Worm (Caenorhabditis elegans) whole organism, mixed stage, embryonic: ENCODE results near the gene unc-30.

Source experiments
- M03D4.4 ChIP-seq: sonication (generic microtip); optimal IDR thresholded peaks from 2 replicates; lab custom pipeline; 2017; ENCODE audit warnings: mild to moderate bottlenecking, missing genetic modification characterization, missing compliant biosample characterization
- bed-3 ChIP-seq: fragments of 200-800 bp; sonication (Bioruptor generic); optimal IDR thresholded peaks from 3 replicates; lab custom pipeline; 2018; ENCODE audit warnings: mild to moderate bottlenecking, missing genetic modification characterization, moderate library complexity, missing compliant biosample characterization
- blmp-1 ChIP-seq: fragments of 150-350 bp; optimal IDR thresholded peaks from 2 replicates; lab custom pipeline; 2014; ENCODE audit warnings: missing biosample characterization, missing genetic modification characterization
- ceh-39 ChIP-seq: fragments of 150-350 bp; optimal IDR thresholded peaks from 2 replicates; lab custom pipeline; 2014; ENCODE audit warnings: missing biosample characterization, missing genetic modification characterization
- ceh-43 ChIP-seq: fragments of 200-800 bp; sonication (Bioruptor generic); optimal IDR thresholded peaks from 2 replicates; lab custom pipeline; 2018; ENCODE audit warnings: mild to moderate bottlenecking, missing genetic modification characterization, moderate library complexity, missing compliant biosample characterization
- ceh-83 ChIP-seq: fragments of 200-800 bp; sonication (Bioruptor generic); optimal IDR thresholded peaks from 2 replicates; lab custom pipeline; 2018; ENCODE audit warnings: mild to moderate bottlenecking, missing genetic modification characterization, missing compliant biosample characterization
- ces-1 ChIP-seq: fragments of 150-350 bp; optimal IDR thresholded peaks from 2 replicates; lab custom pipeline; 2014; ENCODE audit warnings: missing biosample characterization, missing genetic modification reagents, missing genetic modification characterization
- cnd-1 ChIP-seq: fragments of 200-800 bp; sonication (Bioruptor generic); optimal IDR thresholded peaks from 2 replicates; lab custom pipeline; 2018; ENCODE audit warnings: mild to moderate bottlenecking, missing genetic modification characterization, missing compliant biosample characterization
- drap-1 ChIP-seq: fragments of 200-800 bp; sonication (Bioruptor generic); optimal IDR thresholded peaks from 3 replicates; lab custom pipeline; 2018; ENCODE audit warnings: mild to moderate bottlenecking, missing genetic modification characterization, missing compliant biosample characterization
- elt-1 ChIP-seq: sonication (generic microtip); optimal IDR thresholded peaks from 2 replicates; lab custom pipeline; 2017; ENCODE audit warnings: missing genetic modification characterization, mild to moderate bottlenecking, missing compliant biosample characterization, antibody characterized with exemption, moderate library complexity, borderline replicate concordance; ENCODE audit not compliant: insufficient read depth
- elt-3 ChIP-seq: fragments of 150-350 bp; optimal IDR thresholded peaks from 2 replicates; lab custom pipeline; 2014; ENCODE audit warnings: missing biosample characterization, missing genetic modification characterization
- flh-1 ChIP-seq: fragments of 200-800 bp; sonication (Bioruptor generic); optimal IDR thresholded peaks from 2 replicates; lab custom pipeline; 2018; ENCODE audit warnings: mild to moderate bottlenecking, missing genetic modification characterization, moderate library complexity, missing compliant biosample characterization
- ham-2 ChIP-seq: fragments of 200-800 bp; sonication (Bioruptor generic); optimal IDR thresholded peaks from 2 replicates; lab custom pipeline; 2018; ENCODE audit warnings: mild to moderate bottlenecking, missing genetic modification characterization, missing compliant biosample characterization
- hlh-1 ChIP-seq: fragments of 150-350 bp; optimal IDR thresholded peaks from 2 replicates; lab custom pipeline; 2014; ENCODE audit warnings: missing biosample characterization, missing genetic modification reagents, missing genetic modification characterization
- lin-13 ChIP-seq: fragments of 150-350 bp; optimal IDR thresholded peaks from 2 replicates; lab custom pipeline; 2014; ENCODE audit warnings: missing biosample characterization, missing genetic modification characterization
- lin-32 ChIP-seq: fragments of 200-800 bp; sonication (Bioruptor generic); optimal IDR thresholded peaks from 2 replicates; lab custom pipeline; 2018; ENCODE audit warnings: mild to moderate bottlenecking, missing genetic modification characterization, missing compliant biosample characterization
- lsy-2 ChIP-seq: fragments of 150-350 bp; optimal IDR thresholded peaks from 2 replicates; lab custom pipeline; 2014; ENCODE audit warnings: missing biosample characterization, missing genetic modification characterization
- mab-5 ChIP-seq: fragments of 150-350 bp; optimal IDR thresholded peaks from 2 replicates; lab custom pipeline; 2014; ENCODE audit warnings: missing biosample characterization, missing genetic modification characterization
- mep-1 ChIP-seq: fragments of 150-350 bp; optimal IDR thresholded peaks from 2 replicates; lab custom pipeline; 2017; ENCODE audit warnings: missing biosample characterization, missing genetic modification reagents, missing genetic modification characterization, inconsistent platforms
- mls-2 ChIP-seq: sonication (generic microtip); optimal IDR thresholded peaks from 2 replicates; lab custom pipeline; 2016; ENCODE audit warnings: mild to moderate bottlenecking, missing genetic modification characterization, moderate library complexity, missing compliant biosample characterization
- nhr-12 ChIP-seq: fragments of 150-350 bp; optimal IDR thresholded peaks from 2 replicates; lab custom pipeline; 2014; ENCODE audit warnings: missing biosample characterization, missing genetic modification characterization
- nhr-2 ChIP-seq: fragments of 150-350 bp; optimal IDR thresholded peaks from 2 replicates; lab custom pipeline; 2014; ENCODE audit warnings: missing biosample characterization, missing genetic modification characterization
- nhr-237 ChIP-seq: fragments of 150-350 bp; optimal IDR thresholded peaks from 2 replicates; lab custom pipeline; 2014; ENCODE audit warnings: missing biosample characterization, missing genetic modification characterization
- nhr-28 ChIP-seq: fragments of 150-350 bp; optimal IDR thresholded peaks from 2 replicates; lab custom pipeline; 2014; ENCODE audit warnings: missing biosample characterization, missing genetic modification characterization
- nhr-76 ChIP-seq: sonication (generic microtip); optimal IDR thresholded peaks from 2 replicates; lab custom pipeline; 2017; ENCODE audit warnings: missing biosample characterization, missing genetic modification characterization
- pha-4 ChIP-seq: fragments of 150-350 bp; optimal IDR thresholded peaks from 2 replicates; lab custom pipeline; 2018; ENCODE audit warnings: missing biosample characterization, missing genetic modification reagents, missing genetic modification characterization
- sem-2 ChIP-seq: fragments of 200-800 bp; sonication (Bioruptor generic); optimal IDR thresholded peaks from 2 replicates; lab custom pipeline; 2018; ENCODE audit warnings: mild to moderate bottlenecking, missing genetic modification characterization, missing compliant biosample characterization
- snpc-4 ChIP-seq: fragments of 150-350 bp; optimal IDR thresholded peaks from 2 replicates; lab custom pipeline; 2014; ENCODE audit warnings: missing biosample characterization, missing genetic modification characterization
- sptf-1 ChIP-seq: sonication (generic microtip); optimal IDR thresholded peaks from 2 replicates; lab custom pipeline; 2017; ENCODE audit warnings: mild to moderate bottlenecking, missing genetic modification characterization, moderate library complexity, missing compliant biosample characterization
- tbx-8 ChIP-seq: fragments of 200-800 bp; sonication (Bioruptor generic); optimal IDR thresholded peaks from 2 replicates; lab custom pipeline; 2018; ENCODE audit warnings: mild to moderate bottlenecking, missing genetic modification characterization, moderate library complexity, missing compliant biosample characterization
- unc-120 ChIP-seq: sonication (generic microtip); optimal IDR thresholded peaks from 2 replicates; lab custom pipeline; 2017; ENCODE audit warnings: missing genetic modification characterization, missing compliant biosample characterization; ENCODE audit not compliant: poor library complexity, severe bottlenecking
- unc-39 ChIP-seq: fragments of 150-350 bp; optimal IDR thresholded peaks from 2 replicates; lab custom pipeline; 2014; ENCODE audit warnings: missing biosample characterization, missing genetic modification characterization
- unc-62 ChIP-seq: fragments of 150-350 bp; optimal IDR thresholded peaks from 2 replicates; lab custom pipeline; 2014; ENCODE audit warnings: missing biosample characterization, missing genetic modification reagents, missing genetic modification characterization
- zip-8 ChIP-seq: fragments of 150-350 bp; optimal IDR thresholded peaks from 2 replicates; lab custom pipeline; 2014; ENCODE audit warnings: missing biosample characterization, missing genetic modification characterization
- ztf-11 ChIP-seq: fragments of 150-350 bp; optimal IDR thresholded peaks from 2 replicates; lab custom pipeline; 2014; ENCODE audit warnings: missing biosample characterization, missing genetic modification characterization

Gene unc-30

DNA sequence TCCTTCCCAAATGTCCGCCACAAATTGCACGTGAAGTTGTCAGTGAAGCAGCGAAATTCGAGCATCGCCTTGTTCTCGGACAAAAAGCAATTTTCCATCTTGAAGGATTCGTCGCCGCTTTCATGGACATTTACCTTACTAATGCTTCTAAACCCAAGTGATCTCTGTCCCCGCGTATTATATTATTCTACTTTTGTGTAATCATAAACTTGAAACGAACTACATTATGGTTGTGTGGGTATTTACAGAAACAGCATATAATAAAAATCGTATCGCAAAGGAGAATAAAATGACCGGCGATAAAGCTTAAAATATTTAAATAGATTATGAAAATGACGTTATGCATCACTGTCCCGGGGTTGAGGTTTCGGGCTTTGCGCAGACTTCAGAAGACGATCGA, 22.0 kb upstream of the unc-30 start:
- TF ChIP-seq snpc-4 (tag; lab: Kevin White, UChicago) (no peak), hlh-1 (tag; lab: Kevin White, UChicago) (no peak), mls-2 (no peak), lin-13 (tag; lab: Kevin White, UChicago) (no peak), nhr-28 (tag; lab: Kevin White, UChicago) (no peak), ceh-83 (GFP tag; lab: Kevin White, UChicago) (no peak), unc-39 (tag; lab: Kevin White, UChicago) (no peak), nhr-237 (tag; lab: Kevin White, UChicago) (no peak), mab-5 (tag; lab: Kevin White, UChicago) (no peak), unc-62 (GFP tag; lab: Kevin White, UChicago) (no peak), sptf-1 (tag; lab: Kevin White, UChicago) (no peak), flh-1 (GFP tag; lab: Kevin White, UChicago) (no peak), elt-1 (no peak), tbx-8 (GFP tag; lab: Kevin White, UChicago) (no peak), ham-2 (GFP tag; lab: Kevin White, UChicago) (no peak), lsy-2 (no peak), M03D4.4 (tag; lab: Kevin White, UChicago) (no peak), bed-3 (no peak)

DNA sequence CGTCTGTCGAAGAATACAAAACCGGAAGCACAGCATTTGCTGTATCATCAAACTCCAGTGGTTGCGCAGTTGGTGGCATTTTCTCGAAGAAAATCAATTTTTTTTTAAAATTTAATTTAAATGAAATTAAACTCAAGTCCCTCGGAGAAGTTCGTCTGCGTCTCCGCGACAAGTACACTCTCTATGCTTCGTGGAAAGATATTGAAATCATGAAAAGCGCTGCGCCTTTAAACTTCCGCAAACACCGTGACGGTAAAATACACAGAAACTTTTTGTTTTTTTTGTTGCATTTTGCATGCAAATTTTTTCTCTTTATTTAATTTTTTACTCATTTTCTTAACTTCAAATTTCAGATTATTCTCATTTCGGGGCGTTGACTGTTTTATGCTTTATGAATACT, 20.1 kb upstream of the unc-30 start, which contains the start of the genes dli-1, tin-9.2 and exos-4.1:
Gene dli-1 (minus strand): TSS at position 141 of the 400 bp plus-strand sequence.
Gene tin-9.2 (plus strand): TSS at position 344 of the 400 bp plus-strand sequence.
Gene exos-4.1 (plus strand): TSS at position 348 of the 400 bp plus-strand sequence.
- TF ChIP-seq nhr-2 (tag; lab: Kevin White, UChicago) (no peak), nhr-12 (tag; lab: Kevin White, UChicago) (no peak), unc-120 (tag; lab: Kevin White, UChicago) (no peak), lin-32 (GFP tag; lab: Kevin White, UChicago) (no peak), bed-3 (no peak), sptf-1 (tag; lab: Kevin White, UChicago) (no peak), ham-2 (GFP tag; lab: Kevin White, UChicago) (peak; percentile 46), elt-1 (no peak), ces-1 (GFP tag; lab: Kevin White, UChicago) (peak; percentile 99), hlh-1 (tag; lab: Kevin White, UChicago) (peak; percentile 19), drap-1 (GFP tag; lab: Kevin White, UChicago) (no peak), flh-1 (GFP tag; lab: Kevin White, UChicago) (no peak), ceh-43 (GFP tag; lab: Kevin White, UChicago) (no peak), mab-5 (tag; lab: Kevin White, UChicago) (no peak), lsy-2 (peak; percentile 63), mls-2 (no peak), cnd-1 (tag; lab: Kevin White, UChicago) (no peak), M03D4.4 (tag; lab: Kevin White, UChicago) (no peak), pha-4 (tag; lab: Kevin White, UChicago) (peak; percentile 23), ztf-11 (tag; lab: Kevin White, UChicago) (no peak), unc-62 (GFP tag; lab: Kevin White, UChicago) (no peak), sem-2 (GFP tag; lab: Kevin White, UChicago) (no peak), unc-39 (tag; lab: Kevin White, UChicago) (no peak), elt-3 (tag; lab: Kevin White, UChicago) (no peak), snpc-4 (tag; lab: Kevin White, UChicago) (no peak), tbx-8 (GFP tag; lab: Kevin White, UChicago) (no peak), nhr-76 (tag; lab: Kevin White, UChicago) (no peak), nhr-237 (tag; lab: Kevin White, UChicago) (peak; percentile 22), ceh-39 (tag; lab: Kevin White, UChicago) (no peak), blmp-1 (no peak), zip-8 (tag; lab: Kevin White, UChicago) (no peak), lin-13 (tag; lab: Kevin White, UChicago) (peak; percentile 34), mep-1 (tag; lab: Kevin White, UChicago) (peak; percentile 76), nhr-28 (tag; lab: Kevin White, UChicago) (no peak), ceh-83 (GFP tag; lab: Kevin White, UChicago) (no peak)

DNA sequence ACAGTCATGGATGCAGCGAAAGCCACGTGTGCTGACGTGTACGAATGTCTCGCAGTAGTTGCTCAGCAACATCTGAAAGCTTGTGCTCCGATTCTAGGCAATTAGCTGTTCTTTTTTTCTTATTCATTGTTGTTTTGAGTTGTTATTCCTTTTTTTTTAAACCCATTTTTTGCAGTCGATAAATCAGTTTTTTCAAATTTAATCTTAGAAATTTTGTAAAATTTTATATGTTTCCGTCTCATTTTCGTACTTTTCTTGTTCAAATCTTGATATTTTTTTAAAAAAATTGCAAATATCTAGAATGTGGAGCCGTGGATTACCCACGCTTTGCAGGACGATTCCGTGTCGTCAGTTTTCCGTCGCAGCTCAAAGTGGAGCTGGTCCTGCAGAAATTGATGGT, 18.4 kb upstream of the unc-30 start, which contains the start of gene fask-1:
Gene fask-1 (plus strand): TSS at position 301 of the 400 bp plus-strand sequence.
- TF ChIP-seq flh-1 (GFP tag; lab: Kevin White, UChicago): no peak
- TF ChIP-seq unc-120 (tag; lab: Kevin White, UChicago): no peak
- no peak for TF ChIP-seq sptf-1 (tag; lab: Kevin White, UChicago)
- no peak for TF ChIP-seq mab-5 (tag; lab: Kevin White, UChicago)
- no peak for TF ChIP-seq drap-1 (GFP tag; lab: Kevin White, UChicago)
- no peak for TF ChIP-seq ztf-11 (tag; lab: Kevin White, UChicago)
- no peak for TF ChIP-seq nhr-2 (tag; lab: Kevin White, UChicago)
- TF ChIP-seq unc-39 (tag; lab: Kevin White, UChicago): no peak
- TF ChIP-seq snpc-4 (tag; lab: Kevin White, UChicago): no peak
- TF ChIP-seq ham-2 (GFP tag; lab: Kevin White, UChicago): no peak
- TF ChIP-seq elt-3 (tag; lab: Kevin White, UChicago): no peak
- TF ChIP-seq elt-1: no peak
- no peak for TF ChIP-seq pha-4 (tag; lab: Kevin White, UChicago)
- no peak for TF ChIP-seq bed-3
- TF ChIP-seq ceh-39 (tag; lab: Kevin White, UChicago): no peak
- no peak for TF ChIP-seq nhr-28 (tag; lab: Kevin White, UChicago)
- no peak for TF ChIP-seq nhr-237 (tag; lab: Kevin White, UChicago)
- no peak for TF ChIP-seq ceh-43 (GFP tag; lab: Kevin White, UChicago)
- no peak for TF ChIP-seq lin-32 (GFP tag; lab: Kevin White, UChicago)
- TF ChIP-seq lsy-2: no peak
